Worm (Caenorhabditis elegans) whole organism, L1 larva: ENCODE measurements around the gene his-8.

Source experiments
- aly-2 ChIP-seq: fragments of 150-350 bp; optimal IDR thresholded peaks from 2 replicates; lab custom pipeline; 2014; ENCODE audit warnings: missing biosample characterization, missing genetic modification characterization
- ama-1 ChIP-seq: fragments of 150-350 bp; optimal IDR thresholded peaks from 2 replicates; lab custom pipeline; 2014
- dpl-1 ChIP-seq, 3 experiments: fragments of 150-350 bp in 2 of 3; sonication (generic microtip) in 1 of 3; optimal IDR thresholded peaks; 2 replicates each; lab custom pipeline; 2014 to 2017; ENCODE audit warnings: missing biosample characterization in 3 of 3, missing genetic modification characterization in 3 of 3, missing genetic modification reagents in 3 of 3
- elt-2 ChIP-seq: sonication (generic microtip); optimal IDR thresholded peaks from 2 replicates; lab custom pipeline; 2016; ENCODE audit warnings: missing genetic modification characterization, mild to moderate bottlenecking, inconsistent platforms, missing compliant biosample characterization, missing genetic modification reagents
- lin-39 ChIP-seq: fragments of 150-350 bp; optimal IDR thresholded peaks from 2 replicates; lab custom pipeline; 2014; ENCODE audit warnings: missing biosample characterization, missing genetic modification reagents, missing genetic modification characterization
- lsy-2 ChIP-seq, 2 experiments: fragments of 150-350 bp; optimal IDR thresholded peaks; 2 replicates each; lab custom pipeline; 2014; ENCODE audit warnings: missing biosample characterization in 2 of 2, missing genetic modification characterization in 2 of 2
- nhr-28 ChIP-seq: fragments of 150-350 bp; optimal IDR thresholded peaks from 2 replicates; lab custom pipeline; 2014; ENCODE audit warnings: missing biosample characterization, missing genetic modification characterization
- nhr-77 ChIP-seq: fragments of 150-350 bp; optimal IDR thresholded peaks from 2 replicates; lab custom pipeline; 2014; ENCODE audit warnings: missing biosample characterization, missing genetic modification characterization
- nhr-90 ChIP-seq: sonication (generic microtip); optimal IDR thresholded peaks from 2 replicates; lab custom pipeline; 2016; ENCODE audit warnings: mild to moderate bottlenecking, missing genetic modification characterization, missing compliant biosample characterization; ENCODE audit not compliant: poor library complexity
- sup-37 ChIP-seq: fragments of 200-800 bp; sonication (Bioruptor generic); optimal IDR thresholded peaks from 2 replicates; lab custom pipeline; 2018; ENCODE audit warnings: mild to moderate bottlenecking, missing genetic modification characterization, missing compliant biosample characterization
- ztf-11 ChIP-seq, 2 experiments: sonication (generic microtip); optimal IDR thresholded peaks; 2 replicates each; lab custom pipeline; 2016 to 2017; ENCODE audit warnings: missing genetic modification characterization in 2 of 2, missing biosample characterization in 1 of 2, missing compliant biosample characterization in 1 of 2

- TF ChIP-seq nhr-90 (tag; lab: Kevin White, UChicago) (no peak), lin-39 (tag; lab: Kevin White, UChicago) (no peak), ztf-11 (tag; optimal IDR thresholded peaks at IDR 0.05; lab: Kevin White, UChicago) (no peak), nhr-77 (no peak), ama-1 (lab: Kevin White, UChicago) (no peak), sup-37 (no peak), lsy-2 (tag; optimal IDR thresholded peaks at IDR 0.05; lab: Kevin White, UChicago) (no peak), aly-2 (tag; lab: Kevin White, UChicago) (no peak), elt-2 (tag; lab: Kevin White, UChicago) (no peak), dpl-1 (GFP tag; optimal IDR thresholded peaks at IDR 0.05; lab: Kevin White, UChicago) (no peak), nhr-28 (tag; lab: Kevin White, UChicago) (no peak)
Measured at ce11 chrV:8565075-8565474, 32.2 kb upstream of the his-8 start, which contains the start of gene F25G6.8.
